Fruit fly (Drosophila melanogaster): ENCODE results near the gene rump.

The rump gene

dm6 chr3R:9493627-9494626 is 16.2 kb downstream of the rump start, which contains the start of gene CG16779 (continued):
- TF ChIP-seq CG5180 (GFP tag; optimal IDR thresholded peaks at IDR 0.05) (peak; percentile 18), her (GFP tag; optimal IDR thresholded peaks at IDR 0.05) (no peak), CG30020 (tag; optimal IDR thresholded peaks at IDR 0.05) (no peak), CG13424 (tag; optimal IDR thresholded peaks at IDR 0.05) (peak; percentile 44), Mad (GFP tag; optimal IDR thresholded peaks at IDR 0.05) (no peak), CG14441 (GFP tag; IDR thresholded peaks at IDR 0.05) (peak; percentile 27; the same call in 1 of the 2 replicates), CG9215 (GFP tag; IDR thresholded peaks at IDR 0.05) (peak; percentile 99), cg (GFP tag; optimal IDR thresholded peaks at IDR 0.05) (no peak), eyg (GFP tag; optimal IDR thresholded peaks at IDR 0.05) (no peak), CG12071 (GFP tag; optimal IDR thresholded peaks at IDR 0.05) (no peak), Dip3 (GFP tag; optimal IDR thresholded peaks at IDR 0.05) (no peak), CG13775 (GFP tag; optimal IDR thresholded peaks at IDR 0.05) (peak; percentile 38), mam (GFP tag; optimal IDR thresholded peaks at IDR 0.05) (peak; percentile 16), Sin3A (optimal IDR thresholded peaks at IDR 0.05) (no peak), odd (GFP tag; optimal IDR thresholded peaks at IDR 0.05) (peak; percentile 11), ERR (GFP tag; optimal IDR thresholded peaks at IDR 0.05) (peak; percentile 27), tio (GFP tag; optimal IDR thresholded peaks at IDR 0.05) (peak; percentile 50), chm (GFP tag; IDR thresholded peaks at IDR 0.05) (peak; percentile 10; the same call in 1 of the 2 replicates), croc (GFP tag; conservative IDR thresholded peaks at IDR 0.05) (peak; percentile 17; the same call in 1 of the 3 replicates), fru (optimal IDR thresholded peaks at IDR 0.05) (no peak), Abd-B (GFP tag; optimal IDR thresholded peaks at IDR 0.05) (peak; percentile 4), CG11504 (tag; optimal IDR thresholded peaks at IDR 0.05) (peak; percentile 66), ci (GFP tag; IDR thresholded peaks at IDR 0.05) (peak; percentile 44; the same call in 1 of the 3 replicates), Bteb2 (GFP tag; optimal IDR thresholded peaks at IDR 0.05) (peak; percentile 15), h (optimal IDR thresholded peaks at IDR 0.05) (no peak)

dm6 chr3R:9492100-9492499 is 18.0 kb downstream of the rump start:
- TF ChIP-seq CG18262 (tag; optimal IDR thresholded peaks at IDR 0.05) = no peak
- TF ChIP-seq CG9932 (GFP tag; IDR thresholded peaks at IDR 0.05) = 0 out of 2 replicates have a peak, but pooled peaks have one; percentile 25
- TF ChIP-seq Deaf1 (tag; optimal IDR thresholded peaks at IDR 0.05) = peak; percentile 52
- TF ChIP-seq mirr (GFP tag; optimal IDR thresholded peaks at IDR 0.05) = peak; percentile 45
- 0 out of 2 replicates have a peak, but pooled peaks have one; percentile 10 for TF ChIP-seq ranshi (GFP tag; IDR thresholded peaks at IDR 0.05)
- peak; percentile 65 for TF ChIP-seq crol (GFP tag; IDR thresholded peaks at IDR 0.05)
- peak; percentile 28 for TF ChIP-seq CG18599 (GFP tag; optimal IDR thresholded peaks at IDR 0.05)
- TF ChIP-seq row (GFP tag; IDR thresholded peaks at IDR 0.05) = 0 out of 3 replicates have a peak, but pooled peaks have one; percentile 33
- TF ChIP-seq Hmx (GFP tag; optimal IDR thresholded peaks at IDR 0.05) = no peak
- no peak for TF ChIP-seq CG42726 (GFP tag; IDR thresholded peaks at IDR 0.05; ENCODE audit: partially characterized antibody)
- TF ChIP-seq sd (tag; optimal IDR thresholded peaks at IDR 0.05) = peak; percentile 13
- TF ChIP-seq seq (GFP tag; IDR thresholded peaks at IDR 0.05) = 0 out of 2 replicates have a peak, but pooled peaks have one; percentile 13
- TF ChIP-seq abd-A (tag; optimal IDR thresholded peaks at IDR 0.05) = peak; percentile 95
- peak; percentile 43 for TF ChIP-seq cg (GFP tag; optimal IDR thresholded peaks at IDR 0.05)
- TF ChIP-seq fd96Cb (tag; optimal IDR thresholded peaks at IDR 0.05) = no peak
- TF ChIP-seq Pdp1 (GFP tag; optimal IDR thresholded peaks at IDR 0.05) = no peak
- TF ChIP-seq lab (GFP tag; optimal IDR thresholded peaks at IDR 0.05) = peak; percentile 11
- TF ChIP-seq Hr51 (GFP tag; optimal IDR thresholded peaks at IDR 0.05) = no peak
